Fruit fly (Drosophila melanogaster): ENCODE measurements around the gene koko.

koko gene

DNA sequence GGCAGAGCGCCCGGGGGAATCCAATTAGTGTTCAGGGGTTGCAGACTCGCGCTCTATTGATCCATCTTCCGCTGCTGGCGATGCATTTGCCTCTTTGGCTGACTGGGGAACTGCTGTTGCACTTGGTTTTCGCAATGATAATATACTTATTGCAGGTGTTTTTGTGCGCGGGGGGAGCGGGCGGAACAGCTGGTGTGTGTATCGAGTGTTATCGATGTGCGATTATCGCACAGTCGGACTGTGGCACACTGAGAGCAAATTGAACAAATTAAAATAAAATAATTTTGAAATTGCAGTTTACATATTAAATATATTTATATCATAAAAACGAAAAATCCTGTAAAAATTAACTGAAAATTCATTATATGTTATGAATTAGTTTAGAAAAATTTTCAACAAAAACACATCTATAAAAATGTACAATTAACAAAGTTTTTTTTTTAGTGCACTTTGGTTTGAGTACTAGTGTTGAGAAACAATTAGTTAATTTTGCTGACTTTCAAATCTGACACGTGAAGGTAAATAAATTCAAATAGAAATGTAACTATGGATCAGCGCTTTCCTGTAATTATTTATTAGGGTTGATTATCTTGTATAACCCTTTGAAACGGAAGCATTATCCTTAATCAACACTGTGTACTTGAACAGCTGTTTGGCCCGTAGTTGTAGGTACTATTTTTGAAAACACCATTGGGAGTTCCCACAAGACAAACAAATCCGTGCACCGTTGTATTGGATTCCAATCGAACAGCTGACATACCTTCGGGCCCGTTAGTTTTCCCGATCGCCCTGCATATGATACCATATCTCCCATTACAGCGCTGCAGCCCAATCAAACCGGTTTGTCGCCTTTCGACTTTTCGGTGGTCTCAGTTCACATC, at the start of gene koko, which contains the start of gene Wdr37 (continued):
- TF ChIP-seq CG8281 (tag; optimal IDR thresholded peaks at IDR 0.05) = peak; percentile 86
- peak; percentile 96 for TF ChIP-seq ind (GFP tag; optimal IDR thresholded peaks at IDR 0.05)
- TF ChIP-seq ems (GFP tag; optimal IDR thresholded peaks at IDR 0.05) = peak; percentile 67
- peak; percentile 95 for TF ChIP-seq Ada2b (GFP tag; IDR thresholded peaks at IDR 0.05)
- peak; percentile 93 for TF ChIP-seq BtbVII (GFP tag; optimal IDR thresholded peaks at IDR 0.05)
- TF ChIP-seq Camta (GFP tag; optimal IDR thresholded peaks at IDR 0.05) = peak; percentile 81
- peak; percentile 41 for TF ChIP-seq CG3163 (GFP tag; optimal IDR thresholded peaks at IDR 0.05)
- TF ChIP-seq zen (tag; optimal IDR thresholded peaks at IDR 0.05) = peak; percentile 98
- peak; percentile 97 for TF ChIP-seq CG9215 (GFP tag; IDR thresholded peaks at IDR 0.05)
- peak; percentile 94 for TF ChIP-seq Ravus (GFP tag; IDR thresholded peaks at IDR 0.05)
- TF ChIP-seq Drgx (GFP tag; IDR thresholded peaks at IDR 0.05) = peak; percentile 98
- peak; percentile 82 for TF ChIP-seq Deaf1 (tag; optimal IDR thresholded peaks at IDR 0.05)
- TF ChIP-seq CG15514 (GFP tag; optimal IDR thresholded peaks at IDR 0.05) = peak; percentile 88
- peak; percentile 91 for TF ChIP-seq HHEX (GFP tag; optimal IDR thresholded peaks at IDR 0.05)
- peak; percentile 90 for TF ChIP-seq NfI (GFP tag; optimal IDR thresholded peaks at IDR 0.05)
- peak; percentile 79 for TF ChIP-seq CG18011 (GFP tag; optimal IDR thresholded peaks at IDR 0.05)
- no peak for TF ChIP-seq CG2129 (GFP tag; IDR thresholded peaks at IDR 0.05; ENCODE audit: partially characterized antibody)
- TF ChIP-seq CG7786 (GFP tag; optimal IDR thresholded peaks at IDR 0.05) = peak; percentile 79
- no peak for TF ChIP-seq Tbp (GFP tag; optimal IDR thresholded peaks at IDR 0.05)
- peak; percentile 93 for TF ChIP-seq NFAT (GFP tag; IDR thresholded peaks at IDR 0.05)
- peak; percentile 96 for TF ChIP-seq CG18599 (GFP tag; optimal IDR thresholded peaks at IDR 0.05)
- TF ChIP-seq CG9817 (tag; optimal IDR thresholded peaks at IDR 0.05) = peak; percentile 96
- peak; percentile 94 for TF ChIP-seq GATAe (GFP tag; conservative IDR thresholded peaks at IDR 0.05)
- TF ChIP-seq Antp (GFP tag; optimal IDR thresholded peaks at IDR 0.05) = peak; percentile 81
- peak; percentile 86 for TF ChIP-seq Nf-YB (GFP tag; optimal IDR thresholded peaks at IDR 0.05)
- TF ChIP-seq jing (GFP tag; optimal IDR thresholded peaks at IDR 0.05) = peak; percentile 77
- peak; percentile 99 for TF ChIP-seq CG32767 (GFP tag; IDR thresholded peaks at IDR 0.05)
- peak; percentile 35 to 85 for TF ChIP-seq chif (GFP tag; optimal IDR thresholded peaks at IDR 0.05)
- peak; percentile 65 for TF ChIP-seq CG8089 (GFP tag; optimal IDR thresholded peaks at IDR 0.05)
- TF ChIP-seq bigmax (GFP tag; optimal IDR thresholded peaks at IDR 0.05) = no peak
- peak; percentile 83 for TF ChIP-seq abd-A (tag; optimal IDR thresholded peaks at IDR 0.05)
- TF ChIP-seq lab (GFP tag; optimal IDR thresholded peaks at IDR 0.05) = peak; percentile 89
- peak; percentile 92 for TF ChIP-seq chm (GFP tag; IDR thresholded peaks at IDR 0.05)
- TF ChIP-seq Lim3 (GFP tag; IDR thresholded peaks at IDR 0.05) = peak; percentile 85
- peak; percentile 99 for TF ChIP-seq CoRest (tag; optimal IDR thresholded peaks at IDR 0.05)
- TF ChIP-seq chn (GFP tag; optimal IDR thresholded peaks at IDR 0.05) = peak; percentile 67
- TF ChIP-seq CG4617 (GFP tag; optimal IDR thresholded peaks at IDR 0.05; ENCODE audit: borderline replicate concordance) = peak; percentile 86
- TF ChIP-seq tna (GFP tag; IDR thresholded peaks at IDR 0.05; ENCODE audit: partially characterized antibody) = peak; percentile 53; the same call in 1 of the 2 replicates
- TF ChIP-seq pfk (GFP tag; optimal IDR thresholded peaks at IDR 0.05) = no peak
- peak; percentile 53 for TF ChIP-seq dm (GFP tag; optimal IDR thresholded peaks at IDR 0.05)
- peak; percentile 96 for TF ChIP-seq CG15601 (tag; optimal IDR thresholded peaks at IDR 0.05)
- peak; percentile 69 for TF ChIP-seq btn (GFP tag; optimal IDR thresholded peaks at IDR 0.05)
- TF ChIP-seq lbe (GFP tag; optimal IDR thresholded peaks at IDR 0.05) = peak; percentile 85
- peak; percentile 94 for TF ChIP-seq CG18764 (GFP tag; optimal IDR thresholded peaks at IDR 0.05)
- peak; percentile 92 for TF ChIP-seq CG15011 (GFP tag; optimal IDR thresholded peaks at IDR 0.05)
- TF ChIP-seq grau (tag; optimal IDR thresholded peaks at IDR 0.05) = peak; percentile 97
- peak; percentile 88 for TF ChIP-seq CG5953 (GFP tag; IDR thresholded peaks at IDR 0.05)
- peak; percentile 89 for TF ChIP-seq Oaz (GFP tag; IDR thresholded peaks at IDR 0.05)
